Worm (Caenorhabditis elegans) whole organism, mixed stage, embryonic: ENCODE results near the gene dpy-17.

Experiments
- M03D4.4 ChIP-seq: sonication (generic microtip); optimal IDR thresholded peaks from 2 replicates; lab custom pipeline; 2017; ENCODE audit warnings: mild to moderate bottlenecking, missing genetic modification characterization, missing compliant biosample characterization
- bed-3 ChIP-seq: fragments of 200-800 bp; sonication (Bioruptor generic); optimal IDR thresholded peaks from 3 replicates; lab custom pipeline; 2018; ENCODE audit warnings: mild to moderate bottlenecking, missing genetic modification characterization, moderate library complexity, missing compliant biosample characterization
- blmp-1 ChIP-seq: fragments of 150-350 bp; optimal IDR thresholded peaks from 2 replicates; lab custom pipeline; 2014; ENCODE audit warnings: missing biosample characterization, missing genetic modification characterization
- ceh-39 ChIP-seq: fragments of 150-350 bp; optimal IDR thresholded peaks from 2 replicates; lab custom pipeline; 2014; ENCODE audit warnings: missing biosample characterization, missing genetic modification characterization
- ceh-43 ChIP-seq: fragments of 200-800 bp; sonication (Bioruptor generic); optimal IDR thresholded peaks from 2 replicates; lab custom pipeline; 2018; ENCODE audit warnings: mild to moderate bottlenecking, missing genetic modification characterization, moderate library complexity, missing compliant biosample characterization
- ceh-83 ChIP-seq: fragments of 200-800 bp; sonication (Bioruptor generic); optimal IDR thresholded peaks from 2 replicates; lab custom pipeline; 2018; ENCODE audit warnings: mild to moderate bottlenecking, missing genetic modification characterization, missing compliant biosample characterization
- ces-1 ChIP-seq: fragments of 150-350 bp; optimal IDR thresholded peaks from 2 replicates; lab custom pipeline; 2014; ENCODE audit warnings: missing biosample characterization, missing genetic modification reagents, missing genetic modification characterization
- cnd-1 ChIP-seq: fragments of 200-800 bp; sonication (Bioruptor generic); optimal IDR thresholded peaks from 2 replicates; lab custom pipeline; 2018; ENCODE audit warnings: mild to moderate bottlenecking, missing genetic modification characterization, missing compliant biosample characterization
- drap-1 ChIP-seq: fragments of 200-800 bp; sonication (Bioruptor generic); optimal IDR thresholded peaks from 3 replicates; lab custom pipeline; 2018; ENCODE audit warnings: mild to moderate bottlenecking, missing genetic modification characterization, missing compliant biosample characterization
- elt-1 ChIP-seq: sonication (generic microtip); optimal IDR thresholded peaks from 2 replicates; lab custom pipeline; 2017; ENCODE audit warnings: missing genetic modification characterization, mild to moderate bottlenecking, missing compliant biosample characterization, antibody characterized with exemption, moderate library complexity, borderline replicate concordance; ENCODE audit not compliant: insufficient read depth
- elt-3 ChIP-seq: fragments of 150-350 bp; optimal IDR thresholded peaks from 2 replicates; lab custom pipeline; 2014; ENCODE audit warnings: missing biosample characterization, missing genetic modification characterization
- flh-1 ChIP-seq: fragments of 200-800 bp; sonication (Bioruptor generic); optimal IDR thresholded peaks from 2 replicates; lab custom pipeline; 2018; ENCODE audit warnings: mild to moderate bottlenecking, missing genetic modification characterization, moderate library complexity, missing compliant biosample characterization
- ham-2 ChIP-seq: fragments of 200-800 bp; sonication (Bioruptor generic); optimal IDR thresholded peaks from 2 replicates; lab custom pipeline; 2018; ENCODE audit warnings: mild to moderate bottlenecking, missing genetic modification characterization, missing compliant biosample characterization
- hlh-1 ChIP-seq: fragments of 150-350 bp; optimal IDR thresholded peaks from 2 replicates; lab custom pipeline; 2014; ENCODE audit warnings: missing biosample characterization, missing genetic modification reagents, missing genetic modification characterization
- lin-13 ChIP-seq: fragments of 150-350 bp; optimal IDR thresholded peaks from 2 replicates; lab custom pipeline; 2014; ENCODE audit warnings: missing biosample characterization, missing genetic modification characterization
- lin-32 ChIP-seq: fragments of 200-800 bp; sonication (Bioruptor generic); optimal IDR thresholded peaks from 2 replicates; lab custom pipeline; 2018; ENCODE audit warnings: mild to moderate bottlenecking, missing genetic modification characterization, missing compliant biosample characterization
- lsy-2 ChIP-seq: fragments of 150-350 bp; optimal IDR thresholded peaks from 2 replicates; lab custom pipeline; 2014; ENCODE audit warnings: missing biosample characterization, missing genetic modification characterization
- mep-1 ChIP-seq: fragments of 150-350 bp; optimal IDR thresholded peaks from 2 replicates; lab custom pipeline; 2017; ENCODE audit warnings: missing biosample characterization, missing genetic modification reagents, missing genetic modification characterization, inconsistent platforms
- mls-2 ChIP-seq: sonication (generic microtip); optimal IDR thresholded peaks from 2 replicates; lab custom pipeline; 2016; ENCODE audit warnings: mild to moderate bottlenecking, missing genetic modification characterization, moderate library complexity, missing compliant biosample characterization
- nhr-12 ChIP-seq: fragments of 150-350 bp; optimal IDR thresholded peaks from 2 replicates; lab custom pipeline; 2014; ENCODE audit warnings: missing biosample characterization, missing genetic modification characterization
- nhr-2 ChIP-seq: fragments of 150-350 bp; optimal IDR thresholded peaks from 2 replicates; lab custom pipeline; 2014; ENCODE audit warnings: missing biosample characterization, missing genetic modification characterization
- nhr-28 ChIP-seq: fragments of 150-350 bp; optimal IDR thresholded peaks from 2 replicates; lab custom pipeline; 2014; ENCODE audit warnings: missing biosample characterization, missing genetic modification characterization
- pha-4 ChIP-seq: fragments of 150-350 bp; optimal IDR thresholded peaks from 2 replicates; lab custom pipeline; 2018; ENCODE audit warnings: missing biosample characterization, missing genetic modification reagents, missing genetic modification characterization
- sem-2 ChIP-seq: fragments of 200-800 bp; sonication (Bioruptor generic); optimal IDR thresholded peaks from 2 replicates; lab custom pipeline; 2018; ENCODE audit warnings: mild to moderate bottlenecking, missing genetic modification characterization, missing compliant biosample characterization
- snpc-4 ChIP-seq: fragments of 150-350 bp; optimal IDR thresholded peaks from 2 replicates; lab custom pipeline; 2014; ENCODE audit warnings: missing biosample characterization, missing genetic modification characterization
- sptf-1 ChIP-seq: sonication (generic microtip); optimal IDR thresholded peaks from 2 replicates; lab custom pipeline; 2017; ENCODE audit warnings: mild to moderate bottlenecking, missing genetic modification characterization, moderate library complexity, missing compliant biosample characterization
- tbx-8 ChIP-seq: fragments of 200-800 bp; sonication (Bioruptor generic); optimal IDR thresholded peaks from 2 replicates; lab custom pipeline; 2018; ENCODE audit warnings: mild to moderate bottlenecking, missing genetic modification characterization, moderate library complexity, missing compliant biosample characterization
- unc-120 ChIP-seq: sonication (generic microtip); optimal IDR thresholded peaks from 2 replicates; lab custom pipeline; 2017; ENCODE audit warnings: missing genetic modification characterization, missing compliant biosample characterization; ENCODE audit not compliant: poor library complexity, severe bottlenecking
- unc-62 ChIP-seq: fragments of 150-350 bp; optimal IDR thresholded peaks from 2 replicates; lab custom pipeline; 2014; ENCODE audit warnings: missing biosample characterization, missing genetic modification reagents, missing genetic modification characterization
- zip-8 ChIP-seq: fragments of 150-350 bp; optimal IDR thresholded peaks from 2 replicates; lab custom pipeline; 2014; ENCODE audit warnings: missing biosample characterization, missing genetic modification characterization
- ztf-11 ChIP-seq: fragments of 150-350 bp; optimal IDR thresholded peaks from 2 replicates; lab custom pipeline; 2014; ENCODE audit warnings: missing biosample characterization, missing genetic modification characterization

dpy-17 gene

DNA sequence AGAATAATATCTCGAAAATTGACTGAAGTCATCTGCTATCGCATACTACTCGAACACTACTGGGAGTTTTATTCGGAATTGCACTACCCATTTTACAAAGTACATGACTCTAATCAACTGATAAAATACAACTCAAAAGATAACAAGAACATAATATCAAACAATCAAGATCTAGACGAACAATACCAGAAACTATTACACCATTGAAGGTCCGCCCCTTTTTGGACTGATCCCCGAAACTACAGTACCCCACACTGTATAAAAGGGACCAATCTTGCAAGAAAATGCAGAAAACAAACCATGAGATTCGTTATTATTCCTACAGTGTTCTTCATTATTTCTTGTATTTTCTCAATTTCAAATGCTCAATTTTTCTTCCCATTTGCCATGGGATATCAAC is 12.6 kb upstream of the dpy-17 start, which contains the start of gene F54D8.10:
TSS of gene F54D8.10 (plus strand) at position 301 of the 400 bp plus-strand sequence.
- TF ChIP-seq ham-2 (GFP tag; lab: Kevin White, UChicago) (no peak), unc-62 (GFP tag; lab: Kevin White, UChicago) (no peak), zip-8 (tag; lab: Kevin White, UChicago) (no peak), mls-2 (tag; lab: Kevin White, UChicago) (no peak), ceh-43 (GFP tag; lab: Kevin White, UChicago) (no peak), nhr-2 (tag; lab: Kevin White, UChicago) (no peak), drap-1 (GFP tag; lab: Kevin White, UChicago) (no peak), elt-1 (tag; lab: Kevin White, UChicago) (no peak), nhr-12 (tag; lab: Kevin White, UChicago) (no peak), lsy-2 (tag; lab: Kevin White, UChicago) (no peak)

DNA sequence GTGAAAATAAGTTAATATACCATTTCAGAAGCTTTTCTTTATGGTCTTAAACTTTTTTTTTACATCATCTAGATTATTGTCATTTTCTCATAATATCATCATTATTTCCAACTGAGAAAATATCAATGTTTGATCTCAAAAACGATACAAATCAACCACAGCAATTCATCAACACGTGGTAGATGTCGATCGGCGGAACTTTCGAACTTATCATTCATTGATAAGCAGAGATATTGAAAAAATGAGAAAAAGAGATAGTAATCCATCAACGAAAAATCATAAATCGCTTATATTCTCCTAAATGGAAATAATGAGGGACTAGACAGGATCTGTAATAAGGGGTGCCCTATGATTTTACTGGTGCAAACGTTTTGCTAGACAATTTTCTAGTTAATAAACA is 10.4 kb upstream of the dpy-17 start:
- TF ChIP-seq ceh-39 (tag; lab: Kevin White, UChicago) (no peak), sem-2 (no peak), cnd-1 (tag; lab: Kevin White, UChicago) (no peak), ceh-83 (GFP tag; lab: Kevin White, UChicago) (no peak), nhr-2 (tag; lab: Kevin White, UChicago) (no peak), snpc-4 (tag; lab: Kevin White, UChicago) (no peak), elt-1 (tag; lab: Kevin White, UChicago) (no peak), M03D4.4 (tag; lab: Kevin White, UChicago) (no peak), mls-2 (tag; lab: Kevin White, UChicago) (no peak), lin-32 (no peak), sptf-1 (no peak), pha-4 (no peak), tbx-8 (GFP tag; lab: Kevin White, UChicago) (no peak), hlh-1 (tag; lab: Kevin White, UChicago) (no peak), blmp-1 (tag; lab: Kevin White, UChicago) (no peak), unc-62 (GFP tag; lab: Kevin White, UChicago) (no peak), nhr-28 (tag; lab: Kevin White, UChicago) (no peak), ceh-43 (GFP tag; lab: Kevin White, UChicago) (no peak), zip-8 (tag; lab: Kevin White, UChicago) (no peak)

DNA sequence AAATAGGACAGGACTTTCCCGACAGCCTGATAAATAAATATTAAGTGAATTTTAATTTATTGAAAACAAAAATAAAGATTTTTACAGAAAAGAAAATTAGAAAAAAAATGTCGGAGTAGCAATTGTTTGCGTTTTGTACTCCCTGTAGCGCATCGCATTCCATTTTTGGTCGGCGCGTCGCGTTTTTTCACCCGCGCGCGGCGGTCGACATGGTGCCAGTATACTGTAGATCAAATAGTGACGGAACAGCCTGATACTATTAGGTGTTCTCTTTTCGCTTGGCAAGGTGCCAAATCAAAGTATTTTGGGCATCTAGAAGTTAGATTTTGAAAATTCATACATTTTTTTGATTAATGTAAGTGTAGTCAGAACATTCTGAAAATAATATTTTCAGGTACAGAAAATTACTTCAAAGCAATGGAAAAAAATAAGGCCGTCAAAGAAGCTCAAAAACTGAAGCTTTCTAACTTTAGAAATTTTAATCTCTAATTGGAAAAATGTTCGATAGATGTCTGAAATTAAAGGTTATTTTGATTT is 8.3 kb upstream of the dpy-17 start:
- TF ChIP-seq bed-3 (GFP tag; lab: Kevin White, UChicago) (no peak), zip-8 (tag; lab: Kevin White, UChicago) (no peak), hlh-1 (tag; lab: Kevin White, UChicago) (no peak), ces-1 (GFP tag; lab: Kevin White, UChicago) (no peak), drap-1 (GFP tag; lab: Kevin White, UChicago) (no peak), lsy-2 (tag; lab: Kevin White, UChicago) (no peak), lin-13 (no peak), mep-1 (tag; lab: Kevin White, UChicago) (no peak), ham-2 (GFP tag; lab: Kevin White, UChicago) (no peak), ztf-11 (tag; lab: Kevin White, UChicago) (no peak), cnd-1 (tag; lab: Kevin White, UChicago) (no peak)

DNA sequence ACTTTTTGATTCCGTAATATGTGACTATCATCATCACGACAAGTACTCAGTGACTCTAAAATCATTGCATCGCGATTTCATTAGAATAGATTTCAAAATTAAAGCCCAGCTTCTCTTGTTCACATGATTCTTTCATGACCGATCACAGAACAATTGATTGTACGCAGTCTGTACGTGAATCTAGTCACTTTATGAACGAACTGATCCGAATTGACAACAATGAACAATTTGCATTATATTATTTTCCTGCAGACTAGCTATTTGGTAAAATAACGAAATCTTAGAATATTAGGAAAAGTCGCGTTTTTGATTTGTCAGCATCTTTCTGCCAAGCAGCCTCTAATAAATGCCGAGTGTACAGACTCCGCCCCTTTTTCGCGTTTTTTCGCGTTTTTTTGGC is 7.6 kb upstream of the dpy-17 start:
- TF ChIP-seq flh-1 (GFP tag; lab: Kevin White, UChicago): no peak
- TF ChIP-seq bed-3 (GFP tag; lab: Kevin White, UChicago): no peak
- no peak for TF ChIP-seq nhr-28 (tag; lab: Kevin White, UChicago)
- TF ChIP-seq mls-2 (tag; lab: Kevin White, UChicago): no peak
- no peak for TF ChIP-seq unc-62 (GFP tag; lab: Kevin White, UChicago)
- no peak for TF ChIP-seq ceh-39 (tag; lab: Kevin White, UChicago)
- no peak for TF ChIP-seq sem-2
- TF ChIP-seq mep-1 (tag; lab: Kevin White, UChicago): no peak
- TF ChIP-seq unc-120 (tag; lab: Kevin White, UChicago): no peak
- TF ChIP-seq ceh-83 (GFP tag; lab: Kevin White, UChicago): no peak
- TF ChIP-seq elt-3: no peak
- TF ChIP-seq ztf-11 (tag; lab: Kevin White, UChicago): no peak
- TF ChIP-seq sptf-1: no peak
- no peak for TF ChIP-seq blmp-1 (tag; lab: Kevin White, UChicago)
- TF ChIP-seq ces-1 (GFP tag; lab: Kevin White, UChicago): no peak
